Fruit fly (Drosophila melanogaster) whole organism, embryonic: ENCODE results near the gene CG5160.

Source experiments
- Atf3 ChIP-seq: fragments of 200-800 bp; sonication (Bioruptor generic); optimal IDR thresholded peaks from 3 replicates; lab custom pipeline; 2016; ENCODE audit warnings: missing biosample characterization, missing genetic modification characterization
- Atf6 ChIP-seq: fragments of 200-800 bp; sonication (Bioruptor generic); IDR thresholded peaks from 2 replicates; pipeline ENCODE4 v1.3.6; 2022; ENCODE audit warnings: missing biosample characterization, missing genetic modification characterization
- B-H1 ChIP-seq: fragments of 200-800 bp; sonication (Bioruptor generic); IDR thresholded peaks from 3 replicates; pipeline ENCODE4 v1.3.6; 2022; ENCODE audit warnings: missing biosample characterization, missing genetic modification characterization
- BtbVII ChIP-seq: fragments of 200-800 bp; sonication (Bioruptor generic); optimal IDR thresholded peaks from 3 replicates; lab custom pipeline; 2017; ENCODE audit warnings: missing biosample characterization, mild to moderate bottlenecking, missing genetic modification characterization
- CG1024 ChIP-seq: fragments of 200-800 bp; sonication (Bioruptor generic); IDR thresholded peaks from 2 replicates; pipeline ENCODE4 v1.3.6; 2022; ENCODE audit warnings: missing biosample characterization, missing genetic modification characterization
- CG10543 ChIP-seq: fragments of 200-800 bp; sonication (Bioruptor generic); optimal IDR thresholded peaks from 3 replicates; lab custom pipeline; 2017; ENCODE audit warnings: missing biosample characterization, mild to moderate bottlenecking, missing genetic modification characterization, moderate library complexity
- CG11247 ChIP-seq: fragments of 200-800 bp; sonication (Bioruptor generic); IDR thresholded peaks from 2 replicates; pipeline ENCODE4 v1.3.6; 2022; ENCODE audit warnings: missing biosample characterization, missing genetic modification characterization
- CG13624 ChIP-seq: fragments of 200-800 bp; sonication (Bioruptor generic); optimal IDR thresholded peaks from 2 replicates; lab custom pipeline; 2016; ENCODE audit warnings: missing biosample characterization, missing genetic modification characterization
- CG14965 ChIP-seq: fragments of 200-800 bp; sonication (Bioruptor generic); optimal IDR thresholded peaks from 2 replicates; lab custom pipeline; 2016; ENCODE audit warnings: missing biosample characterization, missing genetic modification characterization, borderline replicate concordance
- CG15011 ChIP-seq: fragments of 200-800 bp; sonication (Bioruptor generic); optimal IDR thresholded peaks from 3 replicates; lab custom pipeline; 2018; ENCODE audit warnings: missing biosample characterization, mild to moderate bottlenecking, missing genetic modification characterization
- CG17802 ChIP-seq: fragments of 200-800 bp; sonication (Bioruptor generic); optimal IDR thresholded peaks from 2 replicates; lab custom pipeline; 2018; ENCODE audit warnings: missing biosample characterization, mild to moderate bottlenecking, missing genetic modification characterization, moderate library complexity
- CG2120 ChIP-seq: fragments of 200-800 bp; sonication (Bioruptor generic); optimal IDR thresholded peaks from 3 replicates; lab custom pipeline; 2016; ENCODE audit warnings: missing biosample characterization, missing genetic modification characterization
- CG2712 ChIP-seq: fragments of 200-800 bp; optimal IDR thresholded peaks from 3 replicates; lab custom pipeline; 2019; ENCODE audit warnings: missing biosample characterization, mild to moderate bottlenecking, missing genetic modification characterization, moderate library complexity
- CG30020 ChIP-seq: fragments of 200-800 bp; optimal IDR thresholded peaks from 2 replicates; lab custom pipeline; 2019; ENCODE audit warnings: missing biosample characterization, mild to moderate bottlenecking, missing genetic modification characterization, moderate library complexity
- CG34422 ChIP-seq: fragments of 200-800 bp; sonication (Bioruptor generic); IDR thresholded peaks from 3 replicates; pipeline ENCODE4 v1.3.6; 2022; ENCODE audit warnings: missing biosample characterization, missing genetic modification characterization
- CG6654 ChIP-seq: fragments of 200-800 bp; sonication (Bioruptor generic); optimal IDR thresholded peaks from 2 replicates; lab custom pipeline; 2017; ENCODE audit warnings: missing biosample characterization, mild to moderate bottlenecking, missing genetic modification characterization
- CG7745 ChIP-seq: fragments of 200-800 bp; sonication (Bioruptor generic); optimal IDR thresholded peaks from 2 replicates; lab custom pipeline; 2018; ENCODE audit warnings: missing biosample characterization, mild to moderate bottlenecking, missing genetic modification characterization, moderate library complexity
- CkIIα-i1 ChIP-seq: fragments of 200-800 bp; sonication (Bioruptor generic); IDR thresholded peaks from 2 replicates; pipeline ENCODE4 v1.3.6; 2022; ENCODE audit warnings: missing biosample characterization, missing genetic modification characterization
- Dref ChIP-seq: fragments of 200-800 bp; sonication (Bioruptor generic); IDR thresholded peaks from 2 replicates; pipeline ENCODE4 v1.3.6; 2022; ENCODE audit warnings: missing biosample characterization, missing genetic modification characterization
- HLH4C ChIP-seq: fragments of 200-800 bp; sonication (Bioruptor generic); IDR thresholded peaks from 3 replicates; pipeline ENCODE4 v1.3.6; 2022; ENCODE audit warnings: missing biosample characterization, missing genetic modification characterization; ENCODE audit not compliant: partially characterized antibody
- Hmx ChIP-seq: fragments of 200-800 bp; sonication (Bioruptor generic); optimal IDR thresholded peaks from 2 replicates; lab custom pipeline; 2016; ENCODE audit warnings: missing biosample characterization, missing genetic modification characterization
- Max ChIP-seq: fragments of 200-800 bp; sonication (Bioruptor generic); optimal IDR thresholded peaks from 2 replicates; lab custom pipeline; 2016; ENCODE audit warnings: missing biosample characterization, mild to moderate bottlenecking, missing genetic modification characterization
- NK7.1 ChIP-seq: fragments of 200-800 bp; sonication (Bioruptor generic); optimal IDR thresholded peaks from 3 replicates; lab custom pipeline; 2016; ENCODE audit warnings: missing biosample characterization, missing genetic modification characterization
- Nf-YB ChIP-seq: fragments of 200-800 bp; sonication (Bioruptor generic); optimal IDR thresholded peaks from 3 replicates; lab custom pipeline; 2019; ENCODE audit warnings: missing biosample characterization, mild to moderate bottlenecking, missing genetic modification characterization, moderate library complexity
- Nf-YC ChIP-seq: fragments of 200-800 bp; optimal IDR thresholded peaks from 3 replicates; lab custom pipeline; 2019; ENCODE audit warnings: missing biosample characterization, mild to moderate bottlenecking, missing genetic modification characterization, moderate library complexity
- Pdp1 ChIP-seq, 2 experiments: fragments of 200-800 bp; sonication (Bioruptor generic); optimal IDR thresholded peaks; 3 replicates each; lab custom pipeline; 2016; ENCODE audit warnings: missing biosample characterization in 2 of 2, missing genetic modification characterization in 2 of 2, mild to moderate bottlenecking in 1 of 2, moderate library complexity in 1 of 2
- Six4 ChIP-seq: fragments of 200-800 bp; sonication (Bioruptor generic); optimal IDR thresholded peaks from 2 replicates; lab custom pipeline; 2016; ENCODE audit warnings: missing biosample characterization, missing genetic modification characterization
- Spps ChIP-seq: fragments of 200-800 bp; sonication (Bioruptor generic); optimal IDR thresholded peaks from 2 replicates; lab custom pipeline; 2018; ENCODE audit warnings: missing biosample characterization, mild to moderate bottlenecking, missing genetic modification characterization
- ato ChIP-seq: fragments of 200-800 bp; sonication (Bioruptor generic); IDR thresholded peaks from 2 replicates; pipeline ENCODE4 v1.3.6; 2022; ENCODE audit warnings: missing biosample characterization, missing genetic modification characterization; ENCODE audit not compliant: partially characterized antibody
- bab2 ChIP-seq: fragments of 200-800 bp; sonication (Bioruptor generic); optimal IDR thresholded peaks from 2 replicates; lab custom pipeline; 2016; ENCODE audit warnings: missing biosample characterization, missing genetic modification characterization
- bsh ChIP-seq, 2 experiments: fragments of 200-800 bp; sonication (Bioruptor generic); optimal IDR thresholded peaks; 2 replicates each; lab custom pipeline; 2017 to 2018; ENCODE audit warnings: mild to moderate bottlenecking in 2 of 2, missing biosample characterization in 2 of 2, missing genetic modification characterization in 2 of 2, moderate library complexity in 1 of 2
- cato ChIP-seq: fragments of 200-800 bp; sonication (Bioruptor generic); optimal IDR thresholded peaks from 2 replicates; lab custom pipeline; 2016; ENCODE audit warnings: missing biosample characterization, missing genetic modification characterization, borderline replicate concordance
- ci ChIP-seq: fragments of 200-800 bp; sonication (Bioruptor generic); IDR thresholded peaks from 3 replicates; pipeline ENCODE4 v1.3.6; 2022; ENCODE audit warnings: missing biosample characterization, missing genetic modification characterization
- crol ChIP-seq: fragments of 200-800 bp; sonication (Bioruptor generic); IDR thresholded peaks from 2 replicates; pipeline ENCODE4 v1.3.6; 2022; ENCODE audit warnings: missing biosample characterization, missing genetic modification characterization
- da ChIP-seq: fragments of 200-800 bp; sonication (Bioruptor generic); optimal IDR thresholded peaks from 2 replicates; lab custom pipeline; 2016; ENCODE audit warnings: missing biosample characterization, missing genetic modification characterization
- dan ChIP-seq: fragments of 200-800 bp; sonication (Bioruptor generic); IDR thresholded peaks from 2 replicates; pipeline ENCODE4 v1.3.6; 2022; ENCODE audit warnings: missing biosample characterization, missing genetic modification characterization
- ewg ChIP-seq: fragments of 200-800 bp; sonication (Bioruptor generic); optimal IDR thresholded peaks from 3 replicates; lab custom pipeline; 2017; ENCODE audit warnings: mild to moderate bottlenecking, missing biosample characterization, missing genetic modification reagents, missing genetic modification characterization
- ind ChIP-seq: fragments of 200-800 bp; sonication (Bioruptor generic); optimal IDR thresholded peaks from 3 replicates; lab custom pipeline; 2016; ENCODE audit warnings: missing biosample characterization, missing genetic modification characterization
- insv ChIP-seq, 2 experiments: fragments of 200-800 bp; sonication (Bioruptor generic); optimal IDR thresholded peaks; 3 replicates each; lab custom pipeline; 2016 to 2018; ENCODE audit warnings: missing biosample characterization in 2 of 2, missing genetic modification characterization in 2 of 2
- jigr1 ChIP-seq: fragments of 200-800 bp; sonication (Bioruptor generic); IDR thresholded peaks from 3 replicates; pipeline ENCODE4 v1.3.6; 2022; ENCODE audit warnings: missing biosample characterization, missing genetic modification characterization
- jing ChIP-seq: fragments of 200-800 bp; sonication (Bioruptor generic); optimal IDR thresholded peaks from 2 replicates; lab custom pipeline; 2018; ENCODE audit warnings: missing biosample characterization, mild to moderate bottlenecking, missing genetic modification characterization
- jumu ChIP-seq: fragments of 200-800 bp; sonication (Bioruptor generic); optimal IDR thresholded peaks from 3 replicates; lab custom pipeline; 2016; ENCODE audit warnings: missing biosample characterization, missing genetic modification characterization
- klu ChIP-seq: fragments of 200-800 bp; sonication (Bioruptor generic); IDR thresholded peaks from 2 replicates; pipeline ENCODE4 v1.3.6; 2022; ENCODE audit warnings: missing biosample characterization, missing genetic modification characterization
- prd ChIP-seq, 3 experiments: fragments of >200 bp in 2 of 3; fragments of 200-800 bp in 1 of 3; sonication (Bioruptor generic) in 1 of 3; optimal IDR thresholded peaks in 2 of 3; IDR thresholded peaks in 1 of 3; 2 replicates in 2 of 3; 3 replicates in 1 of 3; pipeline versions ENCODE4 v1.3.6 to Lab custom; 2017 to 2022; ENCODE audit warnings: missing biosample characterization in 1 of 3, missing genetic modification characterization in 1 of 3
- schlank ChIP-seq: fragments of 200-800 bp; sonication (Bioruptor generic); optimal IDR thresholded peaks from 2 replicates; lab custom pipeline; 2018; ENCODE audit warnings: missing biosample characterization, mild to moderate bottlenecking, missing genetic modification characterization
- sd ChIP-seq: fragments of 200-800 bp; sonication (Bioruptor generic); optimal IDR thresholded peaks from 3 replicates; lab custom pipeline; 2018; ENCODE audit warnings: missing biosample characterization, mild to moderate bottlenecking, missing genetic modification characterization, moderate library complexity
- sim ChIP-seq: fragments of 200-800 bp; sonication (Bioruptor generic); IDR thresholded peaks from 2 replicates; pipeline ENCODE4 v1.3.6; 2022; ENCODE audit warnings: missing biosample characterization, missing genetic modification characterization
- tup ChIP-seq: fragments of 200-800 bp; sonication (Bioruptor generic); optimal IDR thresholded peaks from 2 replicates; lab custom pipeline; 2016; ENCODE audit warnings: missing biosample characterization, mild to moderate bottlenecking, missing genetic modification characterization, moderate library complexity

CG5160 gene

DNA sequence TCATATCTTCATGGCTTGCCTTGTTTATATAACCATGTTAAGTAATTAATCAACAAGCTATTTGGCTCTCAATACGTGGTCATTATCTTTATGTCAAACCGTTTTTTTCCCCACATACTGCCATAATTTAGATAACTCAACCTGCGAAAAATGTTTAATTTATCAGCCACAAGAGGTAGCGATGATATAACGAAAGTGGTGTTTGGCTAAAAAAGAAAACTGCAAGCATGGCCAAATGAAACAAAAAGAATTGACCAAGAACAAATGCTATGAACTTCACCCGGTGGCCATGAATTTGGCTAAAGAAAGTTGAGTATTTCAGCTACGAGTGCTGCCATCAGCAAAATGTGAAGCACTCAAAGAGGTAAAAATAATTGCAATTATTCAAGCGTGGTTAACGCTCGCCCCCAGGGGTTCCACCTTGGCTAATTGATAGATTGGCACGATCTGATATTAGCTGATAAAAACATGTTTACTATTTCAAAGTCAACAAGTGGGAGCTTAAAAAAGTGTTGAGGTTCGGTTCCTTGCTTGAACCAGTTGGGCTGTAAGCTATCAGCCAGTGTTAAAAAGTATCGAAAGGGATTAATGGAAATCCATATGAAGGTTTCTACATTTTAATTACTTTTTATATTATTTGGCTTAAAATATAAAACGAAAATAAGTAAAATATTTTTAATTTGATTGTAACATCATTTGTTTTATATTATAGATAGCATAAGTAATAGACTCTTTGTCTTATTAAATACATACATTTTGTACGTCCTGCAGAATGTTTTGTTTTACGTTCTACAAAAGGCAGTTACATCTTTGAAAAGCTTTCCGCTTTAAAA lies 38.2 kb upstream of the CG5160 start (continued):
- peak; percentile 84 for TF ChIP-seq bab2
- TF ChIP-seq CG10543, result peak; percentile 92
- TF ChIP-seq BtbVII, result peak; percentile 61
- peak; percentile 47 for TF ChIP-seq Nf-YC (tag; lab: Kevin White, UChicago)
- TF ChIP-seq HLH4C, result no peak
- TF ChIP-seq ci (GFP tag; lab: Robert Waterston, UW), result peak; percentile 92
- no peak for TF ChIP-seq sim (GFP tag; lab: Robert Waterston, UW)
- TF ChIP-seq CG2712 (tag; lab: Kevin White, UChicago), result no peak
- TF ChIP-seq CG6654 (GFP tag; lab: Kevin White, UChicago), result no peak
- peak; percentile 89 for TF ChIP-seq Atf6 (GFP tag; lab: Robert Waterston, UW)
- TF ChIP-seq B-H1, result peak; percentile 61; the same call in 1 of the 3 replicates
- TF ChIP-seq ewg, result peak; percentile 57
- peak; percentile 36 for TF ChIP-seq CG17802 (tag; lab: Kevin White, UChicago)
- no peak for TF ChIP-seq prd (optimal IDR thresholded peaks at IDR 0.05; lab: Kevin White, UChicago)
- peak; percentile 40; the same call in 2 of the 3 replicates for TF ChIP-seq prd (GFP tag; IDR thresholded peaks at IDR 0.05; lab: Robert Waterston, UW)
- TF ChIP-seq dan (GFP tag; lab: Robert Waterston, UW), result no peak
- peak; percentile 57 for TF ChIP-seq NK7.1 (GFP tag; lab: Kevin White, UChicago)
- peak; percentile 45 for TF ChIP-seq Six4
- no peak for TF ChIP-seq jigr1 (GFP tag; lab: Robert Waterston, UW)
- TF ChIP-seq jing (GFP tag; lab: Kevin White, UChicago), result no peak
- peak; percentile 55; the same call in 1 of the 2 replicates for TF ChIP-seq CkIIα-i1 (GFP tag; lab: Robert Waterston, UW)
- no peak for TF ChIP-seq crol
- TF ChIP-seq CG11247 (GFP tag; lab: Robert Waterston, UW), result peak; percentile 85
- TF ChIP-seq CG30020 (tag; lab: Kevin White, UChicago), result no peak
- TF ChIP-seq CG34422 (GFP tag; lab: Robert Waterston, UW), result peak; percentile 62; the same call in 1 of the 3 replicates
- peak; percentile 58 for TF ChIP-seq CG14965 (GFP tag; lab: Kevin White, UChicago)
- no peak for TF ChIP-seq Dref (GFP tag; lab: Robert Waterston, UW)
- no peak for TF ChIP-seq ato (GFP tag; lab: Robert Waterston, UW)
- no peak for TF ChIP-seq klu
- TF ChIP-seq jumu (GFP tag; lab: Kevin White, UChicago), result peak; percentile 27
- peak; percentile 86 for TF ChIP-seq schlank (tag; lab: Kevin White, UChicago)
- TF ChIP-seq ind (GFP tag; lab: Kevin White, UChicago), result peak; percentile 6
- no peak for TF ChIP-seq Hmx (GFP tag; lab: Kevin White, UChicago)
- peak; percentile 5 for TF ChIP-seq cato (GFP tag; lab: Kevin White, UChicago)
- TF ChIP-seq Nf-YB (GFP tag; lab: Kevin White, UChicago), result no peak
- peak; percentile 70 for TF ChIP-seq tup (GFP tag; lab: Kevin White, UChicago)
- TF ChIP-seq Max (GFP tag; lab: Kevin White, UChicago), result peak; percentile 32
- TF ChIP-seq insv (GFP tag; optimal IDR thresholded peaks at IDR 0.05; lab: Kevin White, UChicago), result peak in 1 of 2 experiments; percentile 49
- peak; percentile 1 for TF ChIP-seq Spps (tag; lab: Kevin White, UChicago)
- TF ChIP-seq Pdp1 (GFP tag; optimal IDR thresholded peaks at IDR 0.05; lab: Kevin White, UChicago), result peak; percentile 53 to 67
- TF ChIP-seq CG15011 (GFP tag; lab: Kevin White, UChicago), result peak; percentile 51
- peak; percentile 78 for TF ChIP-seq CG2120 (GFP tag; lab: Kevin White, UChicago)
- TF ChIP-seq CG1024 (GFP tag; lab: Robert Waterston, UW), result peak; percentile 81
- peak; percentile 4 for TF ChIP-seq da (GFP tag; lab: Kevin White, UChicago)
- TF ChIP-seq CG7745, result no peak
- peak; percentile 27 for TF ChIP-seq Atf3
- TF ChIP-seq CG13624, result peak; percentile 77
- peak in 1 of 2 experiments; percentile 59 for TF ChIP-seq bsh (GFP tag; optimal IDR thresholded peaks at IDR 0.05; lab: Kevin White, UChicago)
- peak; percentile 56 for TF ChIP-seq sd (tag; lab: Kevin White, UChicago)
